Fruit fly (Drosophila melanogaster) whole organism, pupa: ENCODE results near the gene CG31517.

Experiments used
- CG12605 ChIP-seq: fragments of 200-800 bp; sonication (Bioruptor generic); IDR thresholded peaks from 2 replicates; pipeline ENCODE4 v1.3.6; 2022; ENCODE audit warnings: missing biosample characterization, missing genetic modification characterization
- CG13204 ChIP-seq: fragments of 200-800 bp; sonication (Bioruptor generic); optimal IDR thresholded peaks from 2 replicates; lab custom pipeline; 2018; ENCODE audit warnings: missing biosample characterization, mild to moderate bottlenecking, missing genetic modification characterization, moderate library complexity
- CG14655 ChIP-seq: fragments of 200-800 bp; sonication (Bioruptor generic); optimal IDR thresholded peaks from 3 replicates; lab custom pipeline; 2017; ENCODE audit warnings: mild to moderate bottlenecking, missing biosample characterization, missing genetic modification reagents, missing genetic modification characterization
- CG15710 ChIP-seq: fragments of 200-800 bp; sonication (Bioruptor generic); optimal IDR thresholded peaks from 2 replicates; lab custom pipeline; 2018; ENCODE audit warnings: missing biosample characterization, mild to moderate bottlenecking, missing genetic modification characterization, moderate library complexity
- CG17806 ChIP-seq: fragments of 200-800 bp; sonication (Bioruptor generic); optimal IDR thresholded peaks from 2 replicates; lab custom pipeline; 2018; ENCODE audit warnings: missing biosample characterization, mild to moderate bottlenecking, missing genetic modification characterization, moderate library complexity
- CG34367 ChIP-seq: fragments of 200-800 bp; sonication (Bioruptor generic); optimal IDR thresholded peaks from 2 replicates; lab custom pipeline; 2018; ENCODE audit warnings: missing biosample characterization, mild to moderate bottlenecking, missing genetic modification characterization
- CG4496 ChIP-seq: fragments of 200-800 bp; sonication (Bioruptor generic); IDR thresholded peaks from 3 replicates; pipeline ENCODE4 v1.3.6; 2022; ENCODE audit warnings: missing biosample characterization, missing genetic modification characterization
- CG8159 ChIP-seq: fragments of 200-800 bp; sonication (Bioruptor generic); optimal IDR thresholded peaks from 3 replicates; lab custom pipeline; 2018; ENCODE audit warnings: missing biosample characterization, mild to moderate bottlenecking, missing genetic modification characterization, moderate library complexity
- EcR ChIP-seq: fragments of 200-800 bp; sonication (Bioruptor generic); optimal IDR thresholded peaks from 3 replicates; lab custom pipeline; 2019; ENCODE audit warnings: missing biosample characterization, missing genetic modification characterization, mild to moderate bottlenecking, moderate library complexity, missing genetic modification reagents
- Ets98B ChIP-seq: fragments of 200-800 bp; sonication (Bioruptor generic); IDR thresholded peaks from 2 replicates; pipeline ENCODE4 v1.3.6; 2022; ENCODE audit warnings: missing biosample characterization, missing genetic modification characterization
- Pif1B ChIP-seq: fragments of 200-800 bp; sonication (Bioruptor generic); optimal IDR thresholded peaks from 3 replicates; lab custom pipeline; 2016; ENCODE audit warnings: missing biosample characterization, missing genetic modification characterization

DNA sequence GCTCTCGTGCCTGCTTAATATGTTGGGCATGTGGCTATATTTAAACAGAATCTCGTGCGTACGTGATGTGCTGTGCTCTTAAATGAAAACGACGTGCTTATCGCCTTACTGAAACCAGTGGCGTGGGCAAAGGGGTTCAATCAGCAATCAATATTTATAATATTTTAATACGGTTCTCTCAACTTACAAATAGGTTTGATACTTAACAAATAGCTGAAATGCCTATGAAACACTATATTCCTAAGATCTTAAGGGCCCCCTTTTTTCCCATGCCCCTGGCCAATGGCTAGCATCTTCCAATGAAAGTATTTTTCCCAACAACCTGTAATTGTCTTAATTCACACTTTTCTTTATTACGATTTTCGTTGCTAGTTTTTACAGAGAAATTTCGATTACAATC is 32.6 kb upstream of the CG31517 start:
- TF ChIP-seq EcR (no peak), CG8159 (peak; percentile 86), CG14655 (GFP tag; lab: Kevin White, UChicago) (peak; percentile 58), CG15710 (tag; lab: Kevin White, UChicago) (peak; percentile 86), Pif1B (GFP tag; lab: Kevin White, UChicago) (peak; percentile 52), CG13204 (peak; percentile 69), CG12605 (GFP tag; lab: Robert Waterston, UW) (no peak), CG34367 (tag; lab: Kevin White, UChicago) (peak; percentile 71), CG17806 (tag; lab: Kevin White, UChicago) (peak; percentile 78), Ets98B (GFP tag; lab: Robert Waterston, UW) (0 out of 2 replicates have a peak, but pooled peaks have one; percentile 17), CG4496 (peak; percentile 61; the same call in 2 of the 3 replicates)
